Fruit fly (Drosophila melanogaster) ovary, adult (tissue): Measurements from ENCODE around the gene Trx2.

ENCODE experiments used
- CG17801 ChIP-seq: fragments of 200-800 bp; optimal IDR thresholded peaks from 2 replicates; lab custom pipeline; 2019; ENCODE audit warnings: missing biosample characterization, mild to moderate bottlenecking, missing genetic modification characterization, moderate library complexity; ENCODE audit not compliant: partially characterized antibody

The Trx2 gene

dm6 chr2L:9613006-9613690 is at the start of gene Trx2:
TSS of gene Trx2 (plus strand) at chr2L:9613166.
- TF ChIP-seq CG17801 (GFP tag; lab: Kevin White, UChicago) = peak; percentile 36

DNA sequence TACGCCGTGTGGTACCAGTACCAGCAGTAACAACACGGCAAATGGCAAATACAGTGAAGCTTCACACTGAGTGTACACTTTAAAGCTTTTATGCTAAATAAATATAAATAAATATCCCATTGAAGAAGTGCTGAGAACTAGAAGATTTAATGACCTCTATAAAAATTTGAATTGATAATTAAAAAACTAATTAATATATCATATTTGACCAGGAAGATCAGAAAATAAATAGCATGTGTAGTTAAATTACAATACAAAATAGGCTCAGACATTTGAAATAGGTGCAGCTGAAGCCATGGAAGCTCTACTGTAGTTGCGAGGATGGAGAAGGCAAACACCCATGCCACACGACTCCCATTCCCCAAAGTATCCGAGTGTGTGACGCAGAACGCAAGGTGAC is 48.4 kb upstream of the Trx2 start:
- no peak for TF ChIP-seq CG17801 (GFP tag; lab: Kevin White, UChicago)

DNA sequence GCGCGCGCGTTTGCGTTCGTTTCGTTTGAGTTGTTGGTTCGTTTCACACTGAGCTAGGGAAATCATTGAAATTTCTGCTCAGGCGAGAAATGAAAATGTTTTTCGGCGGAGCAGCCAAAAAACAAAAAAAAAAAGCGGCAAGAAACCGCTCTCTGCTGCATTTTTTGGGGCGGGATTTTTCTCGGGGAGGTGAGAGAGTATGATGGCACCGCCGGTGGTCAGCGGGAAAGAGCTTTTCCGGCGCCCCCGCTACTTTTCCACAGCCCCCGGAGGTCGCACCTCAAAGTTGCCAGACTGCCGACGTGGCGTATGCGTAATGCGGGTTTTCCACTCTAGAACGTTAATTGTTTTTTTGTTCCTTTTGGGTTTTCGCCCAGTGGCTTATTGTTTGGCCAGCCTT is 47.6 kb upstream of the Trx2 start, which contains the start of gene CG46468:
CG46468 (minus strand) TSS at position 52 of the 400 bp plus-strand sequence.
- no peak for TF ChIP-seq CG17801 (GFP tag; lab: Kevin White, UChicago)

- no peak for TF ChIP-seq CG17801 (GFP tag; lab: Kevin White, UChicago)
Observed at dm6 chr2L:9566656-9567055, 46.3 kb upstream of the Trx2 start, which contains the start of gene jp. TSS of gene jp (minus strand) at chr2L:9566750.

- peak; percentile 93 for TF ChIP-seq CG17801 (GFP tag; lab: Kevin White, UChicago)
Observed at dm6 chr2L:9567398-9567856, 45.5 kb upstream of the Trx2 start.

DNA sequence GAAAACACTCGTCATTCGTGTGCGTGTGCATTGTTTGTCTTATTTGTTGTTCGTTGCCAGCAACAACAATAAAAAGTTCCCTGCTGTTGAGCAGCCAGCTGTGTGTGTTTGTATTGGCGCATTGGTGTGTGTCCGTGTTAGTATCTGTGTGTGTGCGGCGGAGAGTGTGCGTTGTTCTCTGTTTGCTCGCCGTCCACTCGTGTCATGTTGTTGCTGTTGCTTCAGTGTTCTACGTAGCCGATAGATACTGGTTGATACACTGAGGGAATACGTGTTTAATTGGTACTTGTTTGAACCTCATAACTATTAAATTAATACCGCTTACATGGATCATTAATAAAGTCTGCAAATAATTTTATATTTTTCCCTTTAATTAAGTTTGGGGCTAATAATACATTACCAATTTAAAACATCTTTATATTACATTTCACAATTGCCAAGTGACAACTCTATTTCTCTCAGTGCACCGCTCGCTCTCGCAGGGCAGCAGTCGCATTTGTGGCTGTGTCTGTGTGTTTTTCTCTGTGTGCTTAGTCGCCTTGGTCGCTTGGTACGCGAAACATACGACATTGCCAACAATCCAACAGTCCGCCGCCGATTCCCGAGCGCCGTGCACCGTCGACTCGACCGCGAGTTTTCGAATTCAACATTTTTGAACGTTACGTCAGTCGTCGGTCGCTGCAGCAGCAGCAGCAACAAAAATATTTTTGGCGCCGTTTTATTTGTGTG is 44.4 kb upstream of the Trx2 start, which contains the start of gene brwl:
brwl (plus strand) TSS at position 531 of the 729 bp plus-strand sequence.
- peak; percentile 95 for TF ChIP-seq CG17801 (GFP tag; lab: Kevin White, UChicago)

- no peak for TF ChIP-seq CG17801 (GFP tag; lab: Kevin White, UChicago)
Observed at dm6 chr2L:9569131-9569530, 43.8 kb upstream of the Trx2 start.

DNA sequence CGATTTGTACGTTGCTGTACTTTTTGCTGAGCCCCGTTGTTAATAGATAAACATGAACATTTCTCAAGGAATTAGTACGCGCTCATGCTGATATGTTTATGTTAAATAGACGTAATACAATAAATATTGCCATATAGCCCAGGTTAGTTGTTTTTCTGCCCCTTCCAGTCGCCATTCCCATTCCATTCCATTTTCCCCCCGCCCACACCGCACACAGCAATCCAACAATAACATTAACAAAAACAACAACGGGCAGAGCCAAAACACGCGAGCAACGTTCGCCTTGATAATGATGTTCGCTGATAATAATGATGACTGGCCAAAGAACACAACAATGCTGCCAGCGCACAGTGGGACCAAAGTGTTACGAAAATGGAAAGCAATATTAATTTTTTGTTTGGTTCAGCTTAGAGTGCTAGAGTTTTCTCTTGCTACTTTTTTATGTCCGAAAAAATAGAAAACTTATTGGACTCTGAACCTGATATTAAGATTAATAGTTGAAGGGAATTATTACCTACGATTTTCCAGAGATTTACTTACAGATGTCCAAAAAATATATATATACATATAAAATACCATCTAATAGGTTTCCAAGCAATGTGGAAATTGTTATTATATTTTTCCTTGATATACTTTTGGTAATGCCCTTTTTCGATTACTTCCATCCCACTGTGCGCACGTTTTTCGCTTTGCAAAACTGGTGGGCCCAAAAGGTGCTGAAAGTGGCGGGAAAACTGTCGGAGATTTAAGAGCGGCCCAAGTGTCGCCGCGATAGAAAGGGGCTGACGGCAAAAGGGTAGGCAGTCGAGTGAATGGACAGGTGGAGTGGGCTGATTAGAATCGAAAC is 43.2 kb upstream of the Trx2 start:
- peak; percentile 98 for TF ChIP-seq CG17801 (GFP tag; lab: Kevin White, UChicago)

DNA sequence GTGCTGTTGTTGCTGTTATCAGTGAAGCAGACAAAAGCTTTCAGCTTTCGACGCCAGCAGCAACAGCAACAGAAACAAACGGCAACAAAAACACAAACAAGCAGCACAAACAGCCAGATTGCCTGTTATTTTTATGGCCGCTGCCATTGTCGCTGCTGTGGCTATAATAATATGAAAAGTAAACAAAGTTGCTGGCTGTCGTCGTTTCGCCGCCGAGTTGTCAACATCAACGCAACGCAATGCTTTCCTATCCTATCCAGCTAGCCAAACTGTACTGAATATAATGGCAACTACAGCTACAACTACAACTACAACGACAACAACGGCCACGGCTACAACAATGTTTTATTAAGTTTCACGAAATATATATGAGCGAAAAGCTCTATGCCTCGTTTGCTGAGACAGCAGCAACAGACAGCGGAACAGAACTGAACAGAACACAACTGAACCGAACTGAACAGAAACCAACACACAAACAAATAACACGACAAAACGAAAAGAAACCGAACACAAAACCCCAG is 42.2 kb upstream of the Trx2 start:
- TF ChIP-seq CG17801 (GFP tag; lab: Kevin White, UChicago) = peak; percentile 87

- peak; percentile 78 for TF ChIP-seq CG17801 (GFP tag; lab: Kevin White, UChicago)
Observed at dm6 chr2L:9576269-9576933, 36.6 kb upstream of the Trx2 start, which contains the start of gene Mtpalpha. TSS of gene Mtpalpha (minus strand) at chr2L:9576769.

DNA sequence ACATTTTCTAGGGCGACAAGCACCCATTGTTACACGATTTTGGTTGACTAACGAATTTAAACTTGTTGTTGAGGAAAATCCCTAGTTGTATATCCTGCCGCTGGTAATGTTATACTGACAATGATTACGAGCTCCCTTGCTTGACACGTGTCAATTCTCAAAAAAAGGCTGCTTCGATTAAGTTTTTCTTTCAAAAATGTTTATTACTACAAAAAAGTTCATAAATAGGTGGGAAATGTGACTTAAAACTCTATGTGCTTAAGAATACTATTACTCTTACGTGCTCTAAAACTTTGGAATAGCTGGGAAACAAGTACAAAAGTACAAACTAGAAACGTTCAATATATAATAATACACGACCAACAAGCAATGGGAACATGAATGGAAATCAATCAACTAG is 33.4 kb upstream of the Trx2 start, which contains the start of gene CG31709:
CG31709 (minus strand) TSS at position 101 of the 400 bp plus-strand sequence.
- TF ChIP-seq CG17801 (GFP tag; lab: Kevin White, UChicago) = no peak

DNA sequence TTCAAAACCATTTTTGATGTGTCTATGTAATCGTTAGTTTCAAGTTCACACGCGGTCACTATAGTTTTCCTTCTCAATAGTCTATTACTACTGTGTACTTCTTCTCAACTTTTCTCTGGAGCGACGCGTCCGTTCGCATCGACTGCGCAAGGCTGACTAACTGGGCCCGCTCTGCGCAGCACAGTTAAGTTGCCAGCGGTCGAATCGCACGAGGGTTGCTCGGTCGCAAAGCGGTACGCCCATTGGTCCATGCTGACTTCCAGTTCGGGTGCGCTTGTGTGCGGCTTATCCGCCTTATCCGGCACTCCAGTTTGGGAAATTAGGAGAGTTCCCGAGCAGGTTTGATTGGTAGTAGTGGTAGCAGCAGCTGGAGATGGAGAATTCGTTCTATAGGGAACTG is 31.4 kb upstream of the Trx2 start, which contains the start of gene gcm:
gcm (minus strand) TSS at position 164 of the 400 bp plus-strand sequence.
- no peak for TF ChIP-seq CG17801 (GFP tag; lab: Kevin White, UChicago)

dm6 chr2L:9584098-9584703 is 28.8 kb upstream of the Trx2 start:
- no peak for TF ChIP-seq CG17801 (GFP tag; lab: Kevin White, UChicago)
